Worm (Caenorhabditis elegans): ENCODE data around the gene T14G8.6.

The T14G8.6 gene

ce11 chrX:12869827-12870394 is 7.3 kb upstream of the T14G8.6 start (continued):
- TF ChIP-seq pax-3 (tag; optimal IDR thresholded peaks at IDR 0.05) (no peak), elt-2 (tag; optimal IDR thresholded peaks at IDR 0.05) (no peak), nhr-85 (tag) (peak; percentile 7), xbp-1 (tag; optimal IDR thresholded peaks at IDR 0.05) (no peak), pag-3 (tag; optimal IDR thresholded peaks at IDR 0.05; ENCODE audit: borderline replicate concordance, insufficient read depth) (no peak), ztf-4 (tag; optimal IDR thresholded peaks at IDR 0.05) (no peak), fkh-10 (GFP tag; optimal IDR thresholded peaks at IDR 0.05) (no peak), lin-15B (tag; optimal IDR thresholded peaks at IDR 0.05) (no peak), ztf-11 (tag; optimal IDR thresholded peaks at IDR 0.05) (no peak), rnt-1 (tag; optimal IDR thresholded peaks at IDR 0.05) (peak; percentile 79), ama-1 (optimal IDR thresholded peaks at IDR 0.05) (no peak), ceh-82 (tag; optimal IDR thresholded peaks at IDR 0.05) (no peak), ces-1 (GFP tag; optimal IDR thresholded peaks at IDR 0.05) (no peak), lsy-2 (tag; optimal IDR thresholded peaks at IDR 0.05) (peak in 1 of 2 experiments; percentile 24), unc-62 (GFP tag; optimal IDR thresholded peaks at IDR 0.05) (no peak), ceh-8 (GFP tag; optimal IDR thresholded peaks at IDR 0.05) (no peak), nhr-90 (tag; optimal IDR thresholded peaks at IDR 0.05; ENCODE audit: poor library complexity) (no peak), grh-1 (GFP tag; IDR thresholded peaks at IDR 0.05) (no peak), efl-1 (optimal IDR thresholded peaks at IDR 0.05) (peak in 1 of 2 experiments; percentile 1), efl-1 (GFP tag; optimal IDR thresholded peaks at IDR 0.05 in 1 of 2) (no peak), C34B4.2 (tag; optimal IDR thresholded peaks at IDR 0.05) (no peak), nhr-19 (GFP tag; conservative IDR thresholded peaks at IDR 0.05) (peak; percentile 63), efl-3 (GFP tag; optimal IDR thresholded peaks at IDR 0.05) (no peak), lin-14 (GFP tag; optimal IDR thresholded peaks at IDR 0.05) (peak; percentile 78), nhr-237 (tag; optimal IDR thresholded peaks at IDR 0.05) (no peak), snpc-4 (tag; optimal IDR thresholded peaks at IDR 0.05) (no peak), C16A3.4 (tag; optimal IDR thresholded peaks at IDR 0.05) (no peak), lir-3 (tag; optimal IDR thresholded peaks at IDR 0.05; ENCODE audit: poor library complexity) (no peak), snu-23 (GFP tag; optimal IDR thresholded peaks at IDR 0.05) (peak; percentile 41), hpl-2 (GFP tag; optimal IDR thresholded peaks at IDR 0.05) (no peak), egl-13 (tag; optimal IDR thresholded peaks at IDR 0.05) (no peak), nhr-47 (tag; optimal IDR thresholded peaks at IDR 0.05) (peak; percentile 16), F16B12.6 (tag; optimal IDR thresholded peaks at IDR 0.05) (no peak), irx-1 (tag; optimal IDR thresholded peaks at IDR 0.05) (no peak)

- TF ChIP-seq blmp-1 (tag; optimal IDR thresholded peaks at IDR 0.05): peak; percentile 5
- TF ChIP-seq ceh-90 (tag; optimal IDR thresholded peaks at IDR 0.05): no peak
- no peak for TF ChIP-seq aha-1 (tag; optimal IDR thresholded peaks at IDR 0.05)
- TF ChIP-seq sup-37 (GFP tag; optimal IDR thresholded peaks at IDR 0.05): no peak
- no peak for TF ChIP-seq alr-1 (tag; optimal IDR thresholded peaks at IDR 0.05; ENCODE audit: borderline replicate concordance)
- peak; percentile 55 for TF ChIP-seq skn-1 (tag; optimal IDR thresholded peaks at IDR 0.05)
- TF ChIP-seq nhr-77 (tag; optimal IDR thresholded peaks at IDR 0.05): no peak
- TF ChIP-seq zip-4 (GFP tag; optimal IDR thresholded peaks at IDR 0.05): no peak
- no peak for TF ChIP-seq fos-1 (tag; optimal IDR thresholded peaks at IDR 0.05)
Observed at ce11 chrX:12869412-12869811, 6.8 kb upstream of the T14G8.6 start.

All from whole organism, L1 larva.